Worm (Caenorhabditis elegans): ENCODE data around the gene npr-41.

DNA sequence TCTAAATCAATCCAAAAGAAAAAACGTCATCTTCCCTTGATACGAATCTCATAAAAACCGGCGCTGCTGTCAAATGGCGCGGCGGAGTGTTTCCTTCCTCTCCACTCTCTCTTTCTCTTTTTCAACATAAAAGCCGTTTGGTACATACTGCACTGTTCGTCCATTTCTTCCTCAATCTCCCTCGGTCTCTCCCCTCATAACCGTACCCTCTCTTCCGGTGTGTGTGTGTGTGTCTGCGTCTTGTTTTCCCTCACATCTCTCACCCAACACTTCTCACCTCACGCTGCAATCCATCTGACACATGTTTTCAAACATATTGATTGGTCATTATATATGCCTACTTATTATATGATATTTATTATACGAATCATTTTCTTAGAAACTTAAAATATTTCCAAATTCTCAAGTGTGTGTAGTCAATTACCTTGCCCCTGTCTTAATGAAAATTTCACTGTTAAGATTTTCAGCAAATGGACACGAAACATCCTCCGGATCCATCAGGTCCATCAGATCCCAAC is 46.0 kb upstream of the npr-41 start, which contains the start of the genes aars-1 and rga-1:
- TF ChIP-seq klf-2 (GFP tag; conservative IDR thresholded peaks at IDR 0.05) (no peak), ztf-23 (GFP tag; IDR thresholded peaks at IDR 0.05) (no peak), med-1 (GFP tag; optimal IDR thresholded peaks at IDR 0.05; ENCODE audit: insufficient read depth) (no peak)
